Fruit fly (Drosophila melanogaster) whole organism, pupa: Measurements from ENCODE around the gene jvl.

Experiments
- CG14655 ChIP-seq: fragments of 200-800 bp; sonication (Bioruptor generic); optimal IDR thresholded peaks from 3 replicates; lab custom pipeline; 2017; ENCODE audit warnings: mild to moderate bottlenecking, missing biosample characterization, missing genetic modification reagents, missing genetic modification characterization
- CG32121 ChIP-seq: fragments of 200-800 bp; sonication (Bioruptor generic); IDR thresholded peaks from 2 replicates; pipeline ENCODE4 v1.3.6; 2022; ENCODE audit warnings: missing biosample characterization, missing genetic modification characterization
- CG34367 ChIP-seq: fragments of 200-800 bp; sonication (Bioruptor generic); optimal IDR thresholded peaks from 2 replicates; lab custom pipeline; 2018; ENCODE audit warnings: missing biosample characterization, mild to moderate bottlenecking, missing genetic modification characterization
- CG8301 ChIP-seq: fragments of 200-800 bp; sonication (Bioruptor generic); optimal IDR thresholded peaks from 2 replicates; lab custom pipeline; 2018; ENCODE audit warnings: missing biosample characterization, mild to moderate bottlenecking, missing genetic modification characterization
- D1 ChIP-seq: fragments of 200-800 bp; sonication (Bioruptor generic); optimal IDR thresholded peaks from 2 replicates; lab custom pipeline; 2018; ENCODE audit warnings: missing biosample characterization, mild to moderate bottlenecking, missing genetic modification characterization, moderate library complexity

- no peak for TF ChIP-seq CG32121 (GFP tag; lab: Robert Waterston, UW)
- no peak for TF ChIP-seq D1
- TF ChIP-seq CG8301 (tag; lab: Kevin White, UChicago), result no peak
- TF ChIP-seq CG14655 (GFP tag; lab: Kevin White, UChicago), result no peak
- TF ChIP-seq CG34367 (tag; lab: Kevin White, UChicago), result no peak
Measured at dm6 chr3R:14695054-14695453, 46.3 kb upstream of the jvl start.
